Comparison of ENCODE assay signal across 4 fruit fly cellular contexts in the genomic region with DNA sequence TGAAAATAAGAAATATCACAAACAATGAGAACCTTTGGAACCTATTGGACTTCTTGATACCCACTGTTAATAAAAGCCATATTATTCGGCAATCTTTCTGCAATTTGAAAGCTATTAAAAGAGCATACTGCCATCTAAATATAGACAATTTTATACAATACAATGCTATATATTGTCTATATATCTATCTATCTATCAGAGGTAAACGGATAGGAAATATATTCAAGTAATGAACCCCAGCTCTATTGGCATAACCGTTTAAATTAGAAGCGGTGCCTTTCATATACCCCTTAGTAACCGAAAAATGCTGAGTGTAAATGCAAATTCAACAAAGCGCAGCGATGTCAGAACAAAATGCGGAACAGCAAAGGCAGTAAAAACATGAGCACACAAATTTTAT.
A peak's percentile ranks its signal among the peaks of the same experiment; 100 is the strongest.
TF ChIP-seq lines count a peak whose summit lies in the region.

No protein-coding gene starts in this region.

TF ChIP-seq in whole organism, 6 proteins besides CTCF, POLR2A, EP300 and RAD21:
- TF ChIP-seq pan (optimal IDR thresholded peaks at IDR 0.05; lab: Kevin White, UChicago), result peak; percentile 94
- no peak for TF ChIP-seq EcR (GFP tag; optimal IDR thresholded peaks at IDR 0.05; lab: Kevin White, UChicago)

TF ChIP-seq in whole organism, prepupa, 60 proteins besides CTCF, POLR2A, EP300 and RAD21 (continues in another document):
- TF ChIP-seq Hr39 (GFP tag; optimal IDR thresholded peaks at IDR 0.05; lab: Kevin White, UChicago) (peak; percentile 73), CG9139 (GFP tag; optimal IDR thresholded peaks at IDR 0.05; lab: Kevin White, UChicago) (no peak), cyc (GFP tag; optimal IDR thresholded peaks at IDR 0.05; lab: Kevin White, UChicago) (peak; percentile 69), CG4318 (GFP tag; optimal IDR thresholded peaks at IDR 0.05; lab: Kevin White, UChicago) (no peak), topi (GFP tag; optimal IDR thresholded peaks at IDR 0.05; lab: Kevin White, UChicago) (peak; percentile 81), CG6276 (GFP tag; optimal IDR thresholded peaks at IDR 0.05; lab: Kevin White, UChicago) (no peak), ss (GFP tag; optimal IDR thresholded peaks at IDR 0.05; lab: Kevin White, UChicago) (no peak), esn (GFP tag; optimal IDR thresholded peaks at IDR 0.05; lab: Kevin White, UChicago) (peak; percentile 62), OdsH (GFP tag; optimal IDR thresholded peaks at IDR 0.05; lab: Kevin White, UChicago) (peak; percentile 27), spab (GFP tag; optimal IDR thresholded peaks at IDR 0.05; lab: Kevin White, UChicago) (no peak), CG6163 (GFP tag; IDR thresholded peaks at IDR 0.05; lab: Robert Waterston, UW) (no peak), Sox102F (GFP tag; optimal IDR thresholded peaks at IDR 0.05; lab: Kevin White, UChicago) (peak; percentile 71), CG11294 (GFP tag; IDR thresholded peaks at IDR 0.05; lab: Robert Waterston, UW) (no peak), CG11902 (GFP tag; optimal IDR thresholded peaks at IDR 0.05; lab: Kevin White, UChicago) (peak; percentile 34), CG32006 (GFP tag; optimal IDR thresholded peaks at IDR 0.05; lab: Kevin White, UChicago) (no peak), acj6 (GFP tag; optimal IDR thresholded peaks at IDR 0.05; lab: Kevin White, UChicago) (peak; percentile 32), CG1621 (tag; optimal IDR thresholded peaks at IDR 0.05; lab: Kevin White, UChicago) (no peak), Sox14 (GFP tag; optimal IDR thresholded peaks at IDR 0.05; lab: Kevin White, UChicago) (peak; percentile 27), CG31627 (GFP tag; optimal IDR thresholded peaks at IDR 0.05; lab: Kevin White, UChicago) (peak; percentile 80), Smox (GFP tag; optimal IDR thresholded peaks at IDR 0.05; lab: Kevin White, UChicago) (peak; percentile 69), Gug (GFP tag; IDR thresholded peaks at IDR 0.05; lab: Robert Waterston, UW) (no peak), lz (GFP tag; optimal IDR thresholded peaks at IDR 0.05; lab: Kevin White, UChicago) (peak; percentile 39), CG15336 (GFP tag; IDR thresholded peaks at IDR 0.05; lab: Robert Waterston, UW) (no peak), CG34406 (GFP tag; optimal IDR thresholded peaks at IDR 0.05; lab: Kevin White, UChicago) (peak; percentile 48), Eip78C (GFP tag; lab: Kevin White, UChicago) (peak; percentile 69), CG6854 (GFP tag; optimal IDR thresholded peaks at IDR 0.05; lab: Kevin White, UChicago) (no peak), svp (GFP tag; lab: Kevin White, UChicago) (peak; percentile 91), Sox15 (GFP tag; optimal IDR thresholded peaks at IDR 0.05; lab: Kevin White, UChicago) (peak; percentile 29), Ets21C (GFP tag; optimal IDR thresholded peaks at IDR 0.05; lab: Kevin White, UChicago) (peak; percentile 50)

TF ChIP-seq in whole organism, pupa, 21 proteins besides CTCF, POLR2A, EP300 and RAD21:
- TF ChIP-seq CG15710 (tag; optimal IDR thresholded peaks at IDR 0.05; lab: Kevin White, UChicago) (no peak), Snoo (tag; optimal IDR thresholded peaks at IDR 0.05; lab: Kevin White, UChicago) (peak; percentile 32)

TF ChIP-seq in whole organism, wandering third instar larva, 38 proteins besides CTCF, POLR2A, EP300 and RAD21:
- no peak for TF ChIP-seq GATAd (GFP tag; optimal IDR thresholded peaks at IDR 0.05; lab: Kevin White, UChicago)
- no peak for TF ChIP-seq dsf (GFP tag; optimal IDR thresholded peaks at IDR 0.05; lab: Kevin White, UChicago; ENCODE audit: borderline replicate concordance)
- TF ChIP-seq Dif (GFP tag; optimal IDR thresholded peaks at IDR 0.05; lab: Kevin White, UChicago; ENCODE audit: partially characterized antibody), result no peak
- no peak for TF ChIP-seq Jra (GFP tag; optimal IDR thresholded peaks at IDR 0.05; lab: Kevin White, UChicago)
- no peak for TF ChIP-seq sage (GFP tag; optimal IDR thresholded peaks at IDR 0.05; lab: Kevin White, UChicago)
- peak; percentile 29 for TF ChIP-seq ey (GFP tag; optimal IDR thresholded peaks at IDR 0.05; lab: Kevin White, UChicago)
- TF ChIP-seq dl (GFP tag; optimal IDR thresholded peaks at IDR 0.05; lab: Kevin White, UChicago; ENCODE audit: insufficient read depth in 1 of 2, partially characterized antibody in 2 of 2), result no peak
- TF ChIP-seq woc (GFP tag; optimal IDR thresholded peaks at IDR 0.05; lab: Kevin White, UChicago), result no peak
- no peak for TF ChIP-seq Hr83 (GFP tag; optimal IDR thresholded peaks at IDR 0.05; lab: Kevin White, UChicago; ENCODE audit: poor library complexity, severe bottlenecking)
- no peak for TF ChIP-seq sv (GFP tag; optimal IDR thresholded peaks at IDR 0.05; lab: Kevin White, UChicago)
- TF ChIP-seq CG9705 (GFP tag; optimal IDR thresholded peaks at IDR 0.05; lab: Kevin White, UChicago), result no peak
- no peak for TF ChIP-seq CrebA (GFP tag; optimal IDR thresholded peaks at IDR 0.05; lab: Kevin White, UChicago; ENCODE audit: borderline replicate concordance)
- peak; percentile 17 for TF ChIP-seq HLH106 (tag; optimal IDR thresholded peaks at IDR 0.05; lab: Kevin White, UChicago)
- no peak for TF ChIP-seq brk (GFP tag; optimal IDR thresholded peaks at IDR 0.05; lab: Kevin White, UChicago)
- no peak for TF ChIP-seq psq (GFP tag; optimal IDR thresholded peaks at IDR 0.05; lab: Kevin White, UChicago)
- TF ChIP-seq h (GFP tag; optimal IDR thresholded peaks at IDR 0.05; lab: Kevin White, UChicago), result no peak
- peak; percentile 42 for TF ChIP-seq pan (optimal IDR thresholded peaks at IDR 0.05; lab: Kevin White, UChicago)
- no peak for TF ChIP-seq N (GFP tag; optimal IDR thresholded peaks at IDR 0.05; lab: Kevin White, UChicago)
- TF ChIP-seq lola (GFP tag; optimal IDR thresholded peaks at IDR 0.05; lab: Kevin White, UChicago), result no peak
- TF ChIP-seq Hr78 (GFP tag; optimal IDR thresholded peaks at IDR 0.05; lab: Kevin White, UChicago), result no peak
- no peak for TF ChIP-seq usp (GFP tag; optimal IDR thresholded peaks at IDR 0.05; lab: Kevin White, UChicago)
- TF ChIP-seq CG32264 (GFP tag; optimal IDR thresholded peaks at IDR 0.05; lab: Kevin White, UChicago), result no peak
- no peak for TF ChIP-seq dmrt93B (GFP tag; optimal IDR thresholded peaks at IDR 0.05; lab: Kevin White, UChicago)
- TF ChIP-seq Mio (GFP tag; optimal IDR thresholded peaks at IDR 0.05; lab: Kevin White, UChicago), result no peak
- TF ChIP-seq foxo (GFP tag; optimal IDR thresholded peaks at IDR 0.05; lab: Kevin White, UChicago), result no peak
- TF ChIP-seq tai (GFP tag; optimal IDR thresholded peaks at IDR 0.05; lab: Kevin White, UChicago), result no peak
